Fruit fly (Drosophila melanogaster) whole organism, prepupa: ENCODE data around the gene CG4476.

Experiments
- CG8632 ChIP-seq: fragments of 200-800 bp; sonication (Bioruptor generic); optimal IDR thresholded peaks from 3 replicates; lab custom pipeline; 2016; ENCODE audit warnings: missing biosample characterization, missing genetic modification characterization
- Eip93F ChIP-seq: fragments of 200-800 bp; sonication (Bioruptor generic); optimal IDR thresholded peaks from 2 replicates; lab custom pipeline; 2016; ENCODE audit warnings: missing biosample characterization, mild to moderate bottlenecking, missing genetic modification characterization
- salr ChIP-seq, 2 experiments: fragments of 200-800 bp; sonication (Bioruptor generic); optimal IDR thresholded peaks; 3 replicates each; lab custom pipeline; 2016 to 2018; ENCODE audit warnings: missing biosample characterization in 2 of 2, missing genetic modification characterization in 2 of 2, mild to moderate bottlenecking in 1 of 2

- TF ChIP-seq salr (GFP tag; optimal IDR thresholded peaks at IDR 0.05; lab: Kevin White, UChicago) (no peak), Eip93F (GFP tag; lab: Kevin White, UChicago) (no peak), CG8632 (no peak)
These were observed 24.9 kb downstream of the CG4476 start, which contains the start of gene CG4483 for dm6 chr3L:9236548-9236947.
